Worm (Caenorhabditis elegans) whole organism, L1 larva: ENCODE data around the gene B0348.10.

Source experiments
- C16A3.4 ChIP-seq: fragments of 150-350 bp; optimal IDR thresholded peaks from 2 replicates; lab custom pipeline; 2014; ENCODE audit warnings: missing biosample characterization, missing genetic modification characterization
- F16B12.6 ChIP-seq: fragments of 150-350 bp; optimal IDR thresholded peaks from 2 replicates; lab custom pipeline; 2014; ENCODE audit warnings: missing biosample characterization, missing genetic modification characterization
- aha-1 ChIP-seq: fragments of 150-350 bp; optimal IDR thresholded peaks from 2 replicates; lab custom pipeline; 2014; ENCODE audit warnings: missing biosample characterization, missing genetic modification characterization
- alr-1 ChIP-seq: fragments of 200-800 bp; sonication (Bioruptor generic); optimal IDR thresholded peaks from 2 replicates; lab custom pipeline; 2018; ENCODE audit warnings: borderline replicate concordance, mild to moderate bottlenecking, missing genetic modification characterization, missing compliant biosample characterization
- blmp-1 ChIP-seq: fragments of 150-350 bp; optimal IDR thresholded peaks from 2 replicates; lab custom pipeline; 2014; ENCODE audit warnings: missing biosample characterization, missing genetic modification characterization
- ceh-63 ChIP-seq: fragments of 200-800 bp; sonication (Bioruptor generic); optimal IDR thresholded peaks from 2 replicates; lab custom pipeline; 2018; ENCODE audit warnings: mild to moderate bottlenecking, missing genetic modification characterization, missing compliant biosample characterization
- ceh-8 ChIP-seq: fragments of 200-800 bp; sonication (Bioruptor generic); optimal IDR thresholded peaks from 2 replicates; lab custom pipeline; 2018; ENCODE audit warnings: mild to moderate bottlenecking, missing genetic modification characterization, moderate library complexity, missing compliant biosample characterization
- ceh-90 ChIP-seq: sonication (generic microtip); optimal IDR thresholded peaks from 2 replicates; lab custom pipeline; 2016; ENCODE audit warnings: missing genetic modification characterization, missing compliant biosample characterization
- ces-1 ChIP-seq: fragments of 150-350 bp; optimal IDR thresholded peaks from 2 replicates; lab custom pipeline; 2014; ENCODE audit warnings: missing biosample characterization, missing genetic modification reagents, missing genetic modification characterization
- dpl-1 ChIP-seq, 3 experiments: fragments of 150-350 bp in 2 of 3; sonication (generic microtip) in 1 of 3; optimal IDR thresholded peaks; 2 replicates each; lab custom pipeline; 2014 to 2017; ENCODE audit warnings: missing biosample characterization in 3 of 3, missing genetic modification characterization in 3 of 3, missing genetic modification reagents in 3 of 3
- efl-1 ChIP-seq, 4 experiments: fragments of 150-350 bp; optimal IDR thresholded peaks in 3 of 4; peaks in 1 of 4; 1 replicate in 1 of 4; 2 replicates in 3 of 4; lab custom pipeline; 2014; ENCODE audit warnings: missing biosample characterization in 2 of 4, missing genetic modification characterization in 2 of 4, missing genetic modification reagents in 2 of 4
- efl-3 ChIP-seq: fragments of 200-800 bp; sonication (Bioruptor generic); optimal IDR thresholded peaks from 2 replicates; lab custom pipeline; 2018; ENCODE audit warnings: mild to moderate bottlenecking, missing genetic modification characterization, missing compliant biosample characterization
- elt-2 ChIP-seq: sonication (generic microtip); optimal IDR thresholded peaks from 2 replicates; lab custom pipeline; 2016; ENCODE audit warnings: missing genetic modification characterization, mild to moderate bottlenecking, inconsistent platforms, missing compliant biosample characterization, missing genetic modification reagents
- elt-3 ChIP-seq, 6 experiments: fragments of 150-350 bp in 1 of 6; sonication (generic microtip); optimal IDR thresholded peaks; 2 replicates each; lab custom pipeline; 2017 to 2018; ENCODE audit warnings: missing biosample characterization in 6 of 6, missing genetic modification characterization in 6 of 6, inconsistent platforms in 1 of 6
- fkh-10 ChIP-seq: sonication (generic microtip); optimal IDR thresholded peaks from 2 replicates; lab custom pipeline; 2017; ENCODE audit warnings: missing biosample characterization, missing genetic modification reagents, missing genetic modification characterization
- grh-1 ChIP-seq: fragments of 200-800 bp; sonication (Bioruptor generic); IDR thresholded peaks from 2 replicates; pipeline ENCODE4 v1.3.6; 2022; ENCODE audit warnings: missing genetic modification reagents, missing genetic modification characterization, missing compliant biosample characterization
- hlh-17 ChIP-seq: fragments of 200-800 bp; sonication (Bioruptor generic); optimal IDR thresholded peaks from 2 replicates; lab custom pipeline; 2018; ENCODE audit warnings: missing genetic modification characterization, mild to moderate bottlenecking, missing compliant biosample characterization, moderate library complexity, borderline replicate concordance
- hlh-4 ChIP-seq: sonication (generic microtip); optimal IDR thresholded peaks from 2 replicates; lab custom pipeline; 2016; ENCODE audit warnings: mild to moderate bottlenecking, missing genetic modification characterization, missing compliant biosample characterization
- hpl-2 ChIP-seq: fragments of 150-350 bp; optimal IDR thresholded peaks from 2 replicates; lab custom pipeline; 2014; ENCODE audit warnings: missing biosample characterization, missing genetic modification reagents, missing genetic modification characterization
- isw-1 ChIP-seq: fragments of 200-800 bp; sonication (Bioruptor generic); IDR thresholded peaks from 2 replicates; pipeline ENCODE4 v1.3.6; 2022; ENCODE audit warnings: missing genetic modification characterization, missing compliant biosample characterization
- jun-1 ChIP-seq: fragments of 150-350 bp; optimal IDR thresholded peaks from 2 replicates; lab custom pipeline; 2014; ENCODE audit warnings: missing biosample characterization, missing genetic modification reagents, missing genetic modification characterization
- lin-39 ChIP-seq: fragments of 150-350 bp; optimal IDR thresholded peaks from 2 replicates; lab custom pipeline; 2014; ENCODE audit warnings: missing biosample characterization, missing genetic modification reagents, missing genetic modification characterization
- lsy-2 ChIP-seq, 2 experiments: fragments of 150-350 bp; optimal IDR thresholded peaks; 2 replicates each; lab custom pipeline; 2014; ENCODE audit warnings: missing biosample characterization in 2 of 2, missing genetic modification characterization in 2 of 2
- mef-2 ChIP-seq: fragments of 150-350 bp; optimal IDR thresholded peaks from 2 replicates; lab custom pipeline; 2014; ENCODE audit warnings: missing biosample characterization, missing genetic modification characterization
- mep-1 ChIP-seq: fragments of 150-350 bp; optimal IDR thresholded peaks from 2 replicates; lab custom pipeline; 2014; ENCODE audit warnings: missing biosample characterization, missing genetic modification characterization
- nhr-11 ChIP-seq: fragments of 150-350 bp; optimal IDR thresholded peaks from 2 replicates; lab custom pipeline; 2014; ENCODE audit warnings: missing biosample characterization, missing genetic modification characterization
- nhr-12 ChIP-seq: sonication (generic microtip); optimal IDR thresholded peaks from 2 replicates; lab custom pipeline; 2017; ENCODE audit warnings: missing biosample characterization, missing genetic modification characterization
- nhr-19 ChIP-seq: fragments of 200-800 bp; sonication (Bioruptor generic); conservative IDR thresholded peaks from 2 replicates; pipeline ENCODE4 v1.3.6; 2022; ENCODE audit warnings: missing genetic modification characterization, missing compliant biosample characterization
- nhr-20 ChIP-seq: sonication (generic microtip); optimal IDR thresholded peaks from 2 replicates; lab custom pipeline; 2016; ENCODE audit warnings: mild to moderate bottlenecking, missing genetic modification characterization, missing compliant biosample characterization
- nhr-28 ChIP-seq: fragments of 150-350 bp; optimal IDR thresholded peaks from 2 replicates; lab custom pipeline; 2014; ENCODE audit warnings: missing biosample characterization, missing genetic modification characterization
- nhr-71 ChIP-seq: sonication (generic microtip); optimal IDR thresholded peaks from 2 replicates; lab custom pipeline; 2016; ENCODE audit warnings: mild to moderate bottlenecking, missing genetic modification characterization, moderate library complexity, missing compliant biosample characterization
- nhr-77 ChIP-seq: fragments of 150-350 bp; optimal IDR thresholded peaks from 2 replicates; lab custom pipeline; 2014; ENCODE audit warnings: missing biosample characterization, missing genetic modification characterization
- nhr-85 ChIP-seq: sonication (generic microtip); peaks from one replicate; lab custom pipeline; 2016; ENCODE audit warnings: missing genetic modification characterization, inconsistent platforms, missing compliant biosample characterization
- pag-3 ChIP-seq: sonication (generic microtip); optimal IDR thresholded peaks from 2 replicates; lab custom pipeline; 2017; ENCODE audit warnings: missing genetic modification characterization, mild to moderate bottlenecking, missing compliant biosample characterization, antibody characterized with exemption, borderline replicate concordance; ENCODE audit not compliant: insufficient read depth
- pax-3 ChIP-seq: fragments of 200-800 bp; sonication (Bioruptor generic); optimal IDR thresholded peaks from 2 replicates; lab custom pipeline; 2018; ENCODE audit warnings: mild to moderate bottlenecking, missing genetic modification characterization, moderate library complexity, missing compliant biosample characterization
- tbx-2 ChIP-seq: sonication (generic microtip); optimal IDR thresholded peaks from 2 replicates; lab custom pipeline; 2016; ENCODE audit warnings: missing genetic modification characterization, missing compliant biosample characterization
- unc-86 ChIP-seq: sonication (generic microtip); optimal IDR thresholded peaks from 2 replicates; lab custom pipeline; 2016; ENCODE audit warnings: missing genetic modification characterization, missing compliant biosample characterization
- vab-15 ChIP-seq: sonication (generic microtip); optimal IDR thresholded peaks from 2 replicates; lab custom pipeline; 2017; ENCODE audit warnings: missing genotype, mild to moderate bottlenecking, missing genetic modification characterization, missing compliant biosample characterization
- ztf-11 ChIP-seq, 2 experiments: sonication (generic microtip); optimal IDR thresholded peaks; 2 replicates each; lab custom pipeline; 2016 to 2017; ENCODE audit warnings: missing genetic modification characterization in 2 of 2, missing biosample characterization in 1 of 2, missing compliant biosample characterization in 1 of 2
- ztf-4 ChIP-seq: fragments of 150-350 bp; optimal IDR thresholded peaks from 2 replicates; lab custom pipeline; 2014; ENCODE audit warnings: missing biosample characterization, missing genetic modification characterization

The B0348.10 gene

ce11 chrV:45010-45409, 36.5 kb upstream of the B0348.10 start, which contains the start of gene B0348.2:
Gene B0348.2, plus strand, starts transcription at chrV:45310.
- no peak for TF ChIP-seq efl-1 (optimal IDR thresholded peaks at IDR 0.05; lab: Kevin White, UChicago)
- peak in 1 of 2 experiments; percentile 31 for TF ChIP-seq efl-1 (GFP tag; optimal IDR thresholded peaks at IDR 0.05 in 1 of 2; lab: Kevin White, UChicago)
- TF ChIP-seq isw-1 (GFP tag; lab: Robert Waterston, UW), result no peak
- TF ChIP-seq hpl-2 (GFP tag; lab: Kevin White, UChicago), result no peak

ce11 chrV:44026-44425, 35.5 kb upstream of the B0348.10 start:
- TF ChIP-seq nhr-12 (tag; lab: Kevin White, UChicago), result no peak
- peak; percentile 59 for TF ChIP-seq elt-2 (tag; lab: Kevin White, UChicago)
- TF ChIP-seq nhr-28 (tag; lab: Kevin White, UChicago), result no peak
- no peak for TF ChIP-seq efl-1 (optimal IDR thresholded peaks at IDR 0.05; lab: Kevin White, UChicago)
- peak in 1 of 2 experiments; percentile 28 for TF ChIP-seq efl-1 (GFP tag; optimal IDR thresholded peaks at IDR 0.05 in 1 of 2; lab: Kevin White, UChicago)
- TF ChIP-seq, all 84 proteins: peak for 2

ce11 chrV:43070-43469, 34.5 kb upstream of the B0348.10 start:
- TF ChIP-seq efl-1 (optimal IDR thresholded peaks at IDR 0.05; lab: Kevin White, UChicago) (no peak), efl-1 (GFP tag; optimal IDR thresholded peaks at IDR 0.05 in 1 of 2; lab: Kevin White, UChicago) (peak in 1 of 2 experiments; percentile 89), nhr-85 (tag; lab: Kevin White, UChicago) (peak; percentile 13), fkh-10 (GFP tag; lab: Kevin White, UChicago) (no peak)

- TF ChIP-seq lin-39 (tag; lab: Kevin White, UChicago), result no peak
- TF ChIP-seq jun-1 (tag; lab: Kevin White, UChicago), result no peak
- TF ChIP-seq elt-2 (tag; lab: Kevin White, UChicago), result no peak
- no peak for TF ChIP-seq efl-3
- TF ChIP-seq ces-1 (GFP tag; lab: Kevin White, UChicago), result no peak
- TF ChIP-seq F16B12.6 (tag; lab: Kevin White, UChicago), result no peak
- no peak for TF ChIP-seq grh-1 (GFP tag; lab: Robert Waterston, UW)
- TF ChIP-seq tbx-2, result no peak
- TF ChIP-seq nhr-19, result no peak
- TF ChIP-seq nhr-71 (tag; lab: Kevin White, UChicago), result no peak
- no peak for TF ChIP-seq blmp-1
- TF ChIP-seq C16A3.4 (tag; lab: Kevin White, UChicago), result no peak
- no peak for TF ChIP-seq nhr-77 (tag; lab: Kevin White, UChicago)
- TF ChIP-seq pag-3 (tag; lab: Kevin White, UChicago), result no peak
- no peak for TF ChIP-seq hlh-4 (tag; lab: Kevin White, UChicago)
- TF ChIP-seq alr-1, result no peak
- no peak for TF ChIP-seq ceh-90 (tag; lab: Kevin White, UChicago)
- TF ChIP-seq pax-3, result no peak
- TF ChIP-seq dpl-1 (GFP tag; optimal IDR thresholded peaks at IDR 0.05; lab: Kevin White, UChicago), result no peak
Measured at ce11 chrV:37729-38128, 29.2 kb upstream of the B0348.10 start.

ce11 chrV:29823-30222, 21.3 kb upstream of the B0348.10 start:
- TF ChIP-seq nhr-20 (tag; lab: Kevin White, UChicago), result no peak
- no peak for TF ChIP-seq mep-1 (tag; lab: Kevin White, UChicago)
- TF ChIP-seq nhr-28 (tag; lab: Kevin White, UChicago), result no peak
- no peak for TF ChIP-seq ces-1 (GFP tag; lab: Kevin White, UChicago)
- no peak for TF ChIP-seq lsy-2 (tag; optimal IDR thresholded peaks at IDR 0.05; lab: Kevin White, UChicago)
- no peak for TF ChIP-seq ceh-8
- TF ChIP-seq hlh-17, result no peak
- TF ChIP-seq isw-1 (GFP tag; lab: Robert Waterston, UW), result no peak
- TF ChIP-seq mef-2 (tag; lab: Kevin White, UChicago), result no peak
- no peak for TF ChIP-seq nhr-19
- TF ChIP-seq nhr-12 (tag; lab: Kevin White, UChicago), result no peak
- no peak for TF ChIP-seq elt-3 (tag; optimal IDR thresholded peaks at IDR 0.05; lab: Kevin White, UChicago)
- TF ChIP-seq unc-86 (tag; lab: Kevin White, UChicago), result no peak
- TF ChIP-seq ceh-63, result no peak
- TF ChIP-seq ztf-11 (tag; optimal IDR thresholded peaks at IDR 0.05; lab: Kevin White, UChicago), result no peak
- no peak for TF ChIP-seq ztf-4 (tag; lab: Kevin White, UChicago)
- no peak for TF ChIP-seq aha-1
- no peak for TF ChIP-seq nhr-71 (tag; lab: Kevin White, UChicago)
- no peak for TF ChIP-seq nhr-11 (tag; lab: Kevin White, UChicago)
- no peak for TF ChIP-seq vab-15
- TF ChIP-seq, all 84 proteins: peak for 0
